Fruit fly (Drosophila melanogaster) whole organism, embryonic: ENCODE data around the gene CG46440.

Experiments
- Atf3 ChIP-seq: fragments of 200-800 bp; sonication (Bioruptor generic); optimal IDR thresholded peaks from 3 replicates; lab custom pipeline; 2016; ENCODE audit warnings: missing biosample characterization, missing genetic modification characterization
- Awh ChIP-seq: fragments of 200-800 bp; sonication (Bioruptor generic); IDR thresholded peaks from 2 replicates; pipeline ENCODE4, ENCODE4 v1.3.6; 2022; ENCODE audit warnings: missing biosample characterization, missing genetic modification characterization
- Bgb ChIP-seq: fragments of 200-800 bp; sonication (Bioruptor generic); IDR thresholded peaks from 2 replicates; pipeline ENCODE4 v1.3.6; 2022; ENCODE audit warnings: missing biosample characterization, missing genetic modification characterization; ENCODE audit not compliant: partially characterized antibody
- CG12236 ChIP-seq: fragments of 200-800 bp; sonication (Bioruptor generic); optimal IDR thresholded peaks from 2 replicates; lab custom pipeline; 2016; ENCODE audit warnings: missing biosample characterization, missing genetic modification characterization
- CG1602 ChIP-seq: fragments of 200-800 bp; sonication (Bioruptor generic); optimal IDR thresholded peaks from 3 replicates; lab custom pipeline; 2016; ENCODE audit warnings: missing biosample characterization, missing genetic modification characterization
- CG16813 ChIP-seq: fragments of 200-800 bp; sonication (Bioruptor generic); IDR thresholded peaks from 3 replicates; pipeline ENCODE4 v1.3.6; 2022; ENCODE audit warnings: missing biosample characterization, missing genetic modification characterization; ENCODE audit not compliant: partially characterized antibody
- CG17612 ChIP-seq: fragments of 200-800 bp; sonication (Bioruptor generic); IDR thresholded peaks from 2 replicates; pipeline ENCODE4 v1.3.6; 2022; ENCODE audit warnings: missing biosample characterization, missing genetic modification characterization
- CG18011 ChIP-seq: fragments of 200-800 bp; sonication (Bioruptor generic); optimal IDR thresholded peaks from 2 replicates; lab custom pipeline; 2017; ENCODE audit warnings: missing biosample characterization, missing genetic modification characterization, mild to moderate bottlenecking, moderate library complexity, missing genotype
- CG18619 ChIP-seq: fragments of 200-800 bp; sonication (Bioruptor generic); optimal IDR thresholded peaks from 3 replicates; lab custom pipeline; 2017; ENCODE audit warnings: missing biosample characterization, mild to moderate bottlenecking, missing genetic modification characterization
- CG2875 ChIP-seq: fragments of 200-800 bp; sonication (Bioruptor generic); optimal IDR thresholded peaks from 2 replicates; lab custom pipeline; 2017; ENCODE audit warnings: missing biosample characterization, mild to moderate bottlenecking, missing genetic modification characterization, missing genetic modification reagents
- CG3281 ChIP-seq: fragments of 200-800 bp; sonication (Bioruptor generic); optimal IDR thresholded peaks from 3 replicates; lab custom pipeline; 2017; ENCODE audit warnings: missing biosample characterization, mild to moderate bottlenecking, missing genetic modification characterization
- CG33213 ChIP-seq: fragments of 200-800 bp; sonication (Bioruptor generic); optimal IDR thresholded peaks from 3 replicates; lab custom pipeline; 2016; ENCODE audit warnings: missing biosample characterization, missing genetic modification characterization
- CG4854 ChIP-seq: fragments of 200-800 bp; sonication (Bioruptor generic); optimal IDR thresholded peaks from 2 replicates; lab custom pipeline; 2016; ENCODE audit warnings: missing biosample characterization, missing genetic modification characterization, inconsistent platforms
- CG7745 ChIP-seq: fragments of 200-800 bp; sonication (Bioruptor generic); optimal IDR thresholded peaks from 2 replicates; lab custom pipeline; 2018; ENCODE audit warnings: missing biosample characterization, mild to moderate bottlenecking, missing genetic modification characterization, moderate library complexity
- CG8765 ChIP-seq: fragments of 200-800 bp; sonication (Bioruptor generic); IDR thresholded peaks from 2 replicates; pipeline ENCODE4 v1.3.6; 2022; ENCODE audit warnings: missing biosample characterization, missing genetic modification characterization
- CG9215 ChIP-seq: fragments of 200-800 bp; sonication (Bioruptor generic); IDR thresholded peaks from 2 replicates; pipeline ENCODE4 v1.3.6; 2022; ENCODE audit warnings: missing biosample characterization, missing genetic modification characterization
- CG9727 ChIP-seq: fragments of 200-800 bp; sonication (Bioruptor generic); optimal IDR thresholded peaks from 3 replicates; lab custom pipeline; 2017; ENCODE audit warnings: missing biosample characterization, mild to moderate bottlenecking, missing genetic modification characterization
- CG9876 ChIP-seq: fragments of 200-800 bp; sonication (Bioruptor generic); optimal IDR thresholded peaks from 2 replicates; lab custom pipeline; 2016; ENCODE audit warnings: missing biosample characterization, missing genetic modification characterization
- CHES-1-like ChIP-seq: fragments of 200-800 bp; sonication (Bioruptor generic); optimal IDR thresholded peaks from 2 replicates; lab custom pipeline; 2016; ENCODE audit warnings: missing biosample characterization, missing genetic modification characterization
- D ChIP-seq, 2 experiments: fragments of 200-800 bp in 1 of 2; fragments of >200 bp in 1 of 2; sonication (Bioruptor generic) in 1 of 2; optimal IDR thresholded peaks; 2 replicates in 1 of 2; 3 replicates in 1 of 2; lab custom pipeline; 2017; ENCODE audit warnings: mild to moderate bottlenecking in 1 of 2, missing biosample characterization in 1 of 2, missing genetic modification characterization in 1 of 2, missing genetic modification reagents in 1 of 2
- D19A ChIP-seq: fragments of 200-800 bp; optimal IDR thresholded peaks from 3 replicates; lab custom pipeline; 2019; ENCODE audit warnings: missing biosample characterization, mild to moderate bottlenecking, missing genetic modification characterization, moderate library complexity
- D19B ChIP-seq: fragments of 200-800 bp; sonication (Bioruptor generic); optimal IDR thresholded peaks from 2 replicates; lab custom pipeline; 2017; ENCODE audit warnings: missing biosample characterization, mild to moderate bottlenecking, missing genetic modification characterization
- Dip2 ChIP-seq: fragments of 200-800 bp; sonication (Bioruptor generic); IDR thresholded peaks from 2 replicates; pipeline ENCODE4 v1.3.6; 2022; ENCODE audit warnings: missing biosample characterization, missing genetic modification characterization
- Fer1 ChIP-seq: fragments of 200-800 bp; sonication (Bioruptor generic); optimal IDR thresholded peaks from 2 replicates; lab custom pipeline; 2017; ENCODE audit warnings: missing biosample characterization, mild to moderate bottlenecking, missing genetic modification characterization
- Gsc ChIP-seq: fragments of 200-800 bp; sonication (Bioruptor generic); IDR thresholded peaks from 2 replicates; pipeline ENCODE4 v1.3.6; 2022; ENCODE audit warnings: missing biosample characterization, missing genetic modification characterization
- Hr3 ChIP-seq: fragments of 200-800 bp; sonication (Bioruptor generic); optimal IDR thresholded peaks from 3 replicates; lab custom pipeline; 2016; ENCODE audit warnings: missing biosample characterization, missing genetic modification characterization
- Lhr ChIP-seq: fragments of 200-800 bp; sonication (Bioruptor generic); optimal IDR thresholded peaks from 3 replicates; lab custom pipeline; 2017; ENCODE audit warnings: mild to moderate bottlenecking, missing biosample characterization, missing genetic modification reagents, missing genetic modification characterization
- Nf-YB ChIP-seq: fragments of 200-800 bp; sonication (Bioruptor generic); optimal IDR thresholded peaks from 3 replicates; lab custom pipeline; 2019; ENCODE audit warnings: missing biosample characterization, mild to moderate bottlenecking, missing genetic modification characterization, moderate library complexity
- Ptx1 ChIP-seq: fragments of 200-800 bp; sonication (Bioruptor generic); IDR thresholded peaks from 2 replicates; pipeline ENCODE4 v1.3.6; 2022; ENCODE audit warnings: missing biosample characterization, missing genetic modification characterization
- bcd ChIP-seq: fragments of 200-800 bp; sonication (Bioruptor generic); optimal IDR thresholded peaks from 2 replicates; lab custom pipeline; 2017; ENCODE audit warnings: missing biosample characterization, mild to moderate bottlenecking, missing genetic modification characterization
- ci ChIP-seq: fragments of 200-800 bp; sonication (Bioruptor generic); IDR thresholded peaks from 3 replicates; pipeline ENCODE4 v1.3.6; 2022; ENCODE audit warnings: missing biosample characterization, missing genetic modification characterization
- corto ChIP-seq: fragments of 200-800 bp; sonication (Bioruptor generic); optimal IDR thresholded peaks from 2 replicates; lab custom pipeline; 2016; ENCODE audit warnings: missing biosample characterization, mild to moderate bottlenecking, missing genetic modification characterization, moderate library complexity
- croc ChIP-seq: fragments of 200-800 bp; sonication (Bioruptor generic); conservative IDR thresholded peaks from 3 replicates; pipeline ENCODE4 v1.3.6; 2022; ENCODE audit warnings: missing biosample characterization, missing genetic modification characterization
- danr ChIP-seq: fragments of 200-800 bp; sonication (Bioruptor generic); IDR thresholded peaks from 2 replicates; pipeline ENCODE4 v1.3.6; 2022; ENCODE audit warnings: missing biosample characterization, missing genetic modification characterization
- dm ChIP-seq: fragments of 200-800 bp; sonication (Bioruptor generic); optimal IDR thresholded peaks from 3 replicates; lab custom pipeline; 2016; ENCODE audit warnings: missing biosample characterization, missing genetic modification characterization
- fd3F ChIP-seq: fragments of 200-800 bp; sonication (Bioruptor generic); optimal IDR thresholded peaks from 2 replicates; lab custom pipeline; 2018; ENCODE audit warnings: missing biosample characterization, mild to moderate bottlenecking, missing genetic modification characterization, moderate library complexity
- lab ChIP-seq: fragments of 200-800 bp; sonication (Bioruptor generic); optimal IDR thresholded peaks from 3 replicates; lab custom pipeline; 2017; ENCODE audit warnings: missing biosample characterization, missing genetic modification characterization, mild to moderate bottlenecking, moderate library complexity, missing genetic modification reagents
- p53 ChIP-seq: fragments of 200-800 bp; sonication (Bioruptor generic); optimal IDR thresholded peaks from 2 replicates; lab custom pipeline; 2016; ENCODE audit warnings: missing biosample characterization, missing genetic modification characterization
- peb ChIP-seq: fragments of 200-800 bp; sonication (Bioruptor generic); IDR thresholded peaks from 2 replicates; pipeline ENCODE4 v1.3.6; 2022; ENCODE audit warnings: missing biosample characterization, missing genetic modification characterization
- pita ChIP-seq: fragments of 200-800 bp; sonication (Bioruptor generic); optimal IDR thresholded peaks from 2 replicates; lab custom pipeline; 2017; ENCODE audit warnings: missing biosample characterization, mild to moderate bottlenecking, missing genetic modification characterization
- pzg ChIP-seq: fragments of 200-800 bp; sonication (Bioruptor generic); optimal IDR thresholded peaks from 3 replicates; lab custom pipeline; 2018; ENCODE audit warnings: missing biosample characterization, mild to moderate bottlenecking, missing genetic modification characterization, moderate library complexity
- salm ChIP-seq: fragments of 200-800 bp; sonication (Bioruptor generic); optimal IDR thresholded peaks from 2 replicates; lab custom pipeline; 2018; ENCODE audit warnings: missing biosample characterization, mild to moderate bottlenecking, missing genetic modification characterization
- shn ChIP-seq: fragments of 200-800 bp; sonication (Bioruptor generic); optimal IDR thresholded peaks from 3 replicates; lab custom pipeline; 2016; ENCODE audit warnings: missing biosample characterization, missing genetic modification characterization
- sug ChIP-seq: fragments of 200-800 bp; optimal IDR thresholded peaks from 2 replicates; lab custom pipeline; 2019; ENCODE audit warnings: missing biosample characterization, mild to moderate bottlenecking, missing genetic modification characterization, moderate library complexity
- vnd ChIP-seq: fragments of 200-800 bp; sonication (Bioruptor generic); IDR thresholded peaks from 3 replicates; pipeline ENCODE4 v1.3.6; 2022; ENCODE audit warnings: missing biosample characterization, missing genetic modification characterization; ENCODE audit not compliant: partially characterized antibody
- z ChIP-seq: fragments of 200-800 bp; sonication (Bioruptor generic); IDR thresholded peaks from 3 replicates; pipeline ENCODE4 v1.3.6; 2022; ENCODE audit warnings: missing biosample characterization, missing genetic modification characterization

The CG46440 gene

dm6 chrX:15891606-15892345, 34.2 kb upstream of the CG46440 start, which contains the start of gene shi (continued):
- no peak for TF ChIP-seq CG3281 (GFP tag; lab: Kevin White, UChicago)
- peak; percentile 36 for TF ChIP-seq CG33213 (GFP tag; lab: Kevin White, UChicago)
- no peak for TF ChIP-seq CG9876

- TF ChIP-seq CG7745, result no peak
- TF ChIP-seq peb (GFP tag; lab: Robert Waterston, UW), result no peak
- no peak for TF ChIP-seq p53 (GFP tag; lab: Kevin White, UChicago)
- no peak for TF ChIP-seq croc (GFP tag; lab: Robert Waterston, UW)
- TF ChIP-seq ci (GFP tag; lab: Robert Waterston, UW), result no peak
- TF ChIP-seq Nf-YB (GFP tag; lab: Kevin White, UChicago), result no peak
- no peak for TF ChIP-seq fd3F (GFP tag; lab: Kevin White, UChicago)
- TF ChIP-seq CG17612 (GFP tag; lab: Robert Waterston, UW), result no peak
- TF ChIP-seq D (optimal IDR thresholded peaks at IDR 0.05; lab: Kevin White, UChicago), result no peak
- TF ChIP-seq D (GFP tag; optimal IDR thresholded peaks at IDR 0.05; lab: Kevin White, UChicago), result peak; percentile 37
- no peak for TF ChIP-seq salm (tag; lab: Kevin White, UChicago)
- no peak for TF ChIP-seq CG9215 (GFP tag; lab: Robert Waterston, UW)
- no peak for TF ChIP-seq danr
- no peak for TF ChIP-seq CG18011
- TF ChIP-seq CG1602 (GFP tag; lab: Kevin White, UChicago), result peak; percentile 13
- no peak; the same call in 1 of the 2 replicates for TF ChIP-seq Bgb (GFP tag; lab: Robert Waterston, UW)
- TF ChIP-seq D19A (tag; lab: Kevin White, UChicago), result peak; percentile 1
- TF ChIP-seq CG2875 (GFP tag; lab: Kevin White, UChicago), result no peak
- TF ChIP-seq dm (GFP tag; lab: Kevin White, UChicago), result no peak
- peak; percentile 27; the same call in 1 of the 2 replicates for TF ChIP-seq Ptx1 (GFP tag; lab: Robert Waterston, UW)
- peak; percentile 20 for TF ChIP-seq pzg
- no peak for TF ChIP-seq Fer1 (GFP tag; lab: Kevin White, UChicago)
- no peak for TF ChIP-seq Gsc
- TF ChIP-seq Lhr (GFP tag; lab: Kevin White, UChicago), result peak; percentile 29
- no peak for TF ChIP-seq z (GFP tag; lab: Robert Waterston, UW)
- no peak for TF ChIP-seq pita (GFP tag; lab: Kevin White, UChicago)
- no peak for TF ChIP-seq CG8765
- peak; percentile 41 for TF ChIP-seq CG9727 (GFP tag; lab: Kevin White, UChicago)
- no peak for TF ChIP-seq CG12236 (GFP tag; lab: Kevin White, UChicago)
- TF ChIP-seq sug (tag; lab: Kevin White, UChicago), result peak; percentile 20
- TF ChIP-seq corto (GFP tag; lab: Kevin White, UChicago), result no peak
- TF ChIP-seq Hr3 (GFP tag; lab: Kevin White, UChicago), result peak; percentile 22
- TF ChIP-seq Atf3, result no peak
- no peak for TF ChIP-seq CG4854 (GFP tag; lab: Kevin White, UChicago)
- no peak for TF ChIP-seq shn (GFP tag; lab: Kevin White, UChicago)
- TF ChIP-seq CG16813 (GFP tag; lab: Robert Waterston, UW), result no peak
- TF ChIP-seq lab (GFP tag; lab: Kevin White, UChicago), result no peak
- no peak for TF ChIP-seq D19B (GFP tag; lab: Kevin White, UChicago)
- no peak for TF ChIP-seq CHES-1-like
- TF ChIP-seq Dip2, result no peak
- no peak for TF ChIP-seq Awh (GFP tag; lab: Robert Waterston, UW)
- TF ChIP-seq bcd (GFP tag; lab: Kevin White, UChicago), result peak; percentile 39
- peak; percentile 27 for TF ChIP-seq CG18619 (GFP tag; lab: Kevin White, UChicago)
- TF ChIP-seq vnd, result no peak
Observed at dm6 chrX:15889780-15890608, 32.4 kb upstream of the CG46440 start, which contains the start of the genes MSBP and CG15916. TSS of gene MSBP (minus strand) at chrX:15890109. TSS of gene CG15916 (plus strand) at chrX:15890589.
